Fruit fly (Drosophila melanogaster): ENCODE measurements around the gene CG8997.

DNA sequence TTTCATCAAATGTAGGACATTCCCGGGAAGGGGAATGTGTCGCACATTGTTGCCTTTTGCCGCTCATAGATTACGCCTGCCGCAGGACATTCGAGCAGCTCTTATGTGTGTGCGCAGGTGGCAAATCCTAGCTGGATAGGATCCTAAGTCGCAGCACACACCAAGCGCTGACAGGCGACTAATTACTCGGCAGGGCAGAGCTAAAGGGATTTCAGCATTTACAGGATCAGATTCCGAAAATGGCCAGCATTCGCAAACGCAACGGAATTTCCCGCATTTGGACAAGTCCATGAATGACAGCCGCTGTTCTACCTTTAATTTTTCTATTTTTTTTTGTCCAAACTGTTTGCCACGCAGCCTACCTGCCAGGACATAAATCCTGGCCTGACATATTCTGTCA, 22.5 kb upstream of the CG8997 start:
- no peak for TF ChIP-seq kay (GFP tag; optimal IDR thresholded peaks at IDR 0.05)
- no peak for TF ChIP-seq ro (GFP tag; IDR thresholded peaks at IDR 0.05)
- no peak for TF ChIP-seq Drgx (GFP tag; IDR thresholded peaks at IDR 0.05)
- TF ChIP-seq Scr (GFP tag; IDR thresholded peaks at IDR 0.05; ENCODE audit: partially characterized antibody), result no peak
- TF ChIP-seq crol (GFP tag; IDR thresholded peaks at IDR 0.05), result no peak
- no peak for TF ChIP-seq Lpt (GFP tag; optimal IDR thresholded peaks at IDR 0.05)
- no peak for TF ChIP-seq CG14050 (GFP tag; IDR thresholded peaks at IDR 0.05)
- TF ChIP-seq ttk (GFP tag; IDR thresholded peaks at IDR 0.05), result no peak
